Fruit fly (Drosophila melanogaster) whole organism, embryonic: Measurements from ENCODE around the gene Cyt-c-d.

Experiments used
- B-H1 ChIP-seq: fragments of 200-800 bp; sonication (Bioruptor generic); IDR thresholded peaks from 3 replicates; pipeline ENCODE4 v1.3.6; 2022; ENCODE audit warnings: missing biosample characterization, missing genetic modification characterization
- Bdp1 ChIP-seq: fragments of 200-800 bp; sonication (Bioruptor generic); optimal IDR thresholded peaks from 3 replicates; lab custom pipeline; 2016; ENCODE audit warnings: missing biosample characterization, missing genetic modification characterization
- Bteb2 ChIP-seq: fragments of 200-800 bp; sonication (Bioruptor generic); optimal IDR thresholded peaks from 2 replicates; lab custom pipeline; 2016; ENCODE audit warnings: missing biosample characterization, missing genetic modification characterization
- CG11695 ChIP-seq: fragments of 200-800 bp; sonication (Bioruptor generic); IDR thresholded peaks from 3 replicates; pipeline ENCODE4 v1.3.6; 2022; ENCODE audit warnings: missing biosample characterization, missing genetic modification characterization
- CG12104 ChIP-seq: fragments of 200-800 bp; sonication (Bioruptor generic); optimal IDR thresholded peaks from 3 replicates; lab custom pipeline; 2016; ENCODE audit warnings: missing biosample characterization, missing genetic modification characterization
- CG1233 ChIP-seq: fragments of 200-800 bp; sonication (Bioruptor generic); optimal IDR thresholded peaks from 4 replicates; lab custom pipeline; 2018; ENCODE audit warnings: missing biosample characterization, mild to moderate bottlenecking, missing genetic modification characterization
- CG13424 ChIP-seq: fragments of 200-800 bp; sonication (Bioruptor generic); optimal IDR thresholded peaks from 2 replicates; lab custom pipeline; 2019; ENCODE audit warnings: missing biosample characterization, mild to moderate bottlenecking, missing genetic modification characterization, moderate library complexity
- CG13624 ChIP-seq: fragments of 200-800 bp; sonication (Bioruptor generic); optimal IDR thresholded peaks from 2 replicates; lab custom pipeline; 2016; ENCODE audit warnings: missing biosample characterization, missing genetic modification characterization
- CG17385 ChIP-seq: fragments of 200-800 bp; sonication (Bioruptor generic); optimal IDR thresholded peaks from 3 replicates; lab custom pipeline; 2018; ENCODE audit warnings: missing biosample characterization, mild to moderate bottlenecking, missing genetic modification characterization
- CG17568 ChIP-seq: fragments of 200-800 bp; sonication (Bioruptor generic); optimal IDR thresholded peaks from 2 replicates; lab custom pipeline; 2018; ENCODE audit warnings: missing biosample characterization, mild to moderate bottlenecking, missing genetic modification characterization, moderate library complexity
- CG18011 ChIP-seq: fragments of 200-800 bp; sonication (Bioruptor generic); optimal IDR thresholded peaks from 2 replicates; lab custom pipeline; 2017; ENCODE audit warnings: missing biosample characterization, missing genetic modification characterization, mild to moderate bottlenecking, moderate library complexity, missing genotype
- CG1832 ChIP-seq: fragments of 200-800 bp; sonication (Bioruptor generic); optimal IDR thresholded peaks from 2 replicates; lab custom pipeline; 2017; ENCODE audit warnings: missing biosample characterization, mild to moderate bottlenecking, missing genetic modification characterization, inconsistent platforms
- CG18764 ChIP-seq: fragments of 200-800 bp; sonication (Bioruptor generic); optimal IDR thresholded peaks from 3 replicates; lab custom pipeline; 2016; ENCODE audit warnings: missing biosample characterization, missing genetic modification characterization
- CG30403 ChIP-seq: fragments of 200-800 bp; sonication (Bioruptor generic); optimal IDR thresholded peaks from 3 replicates; lab custom pipeline; 2016; ENCODE audit warnings: missing biosample characterization, missing genetic modification characterization
- CG30431 ChIP-seq: fragments of 200-800 bp; sonication (Bioruptor generic); optimal IDR thresholded peaks from 2 replicates; lab custom pipeline; 2017; ENCODE audit warnings: missing biosample characterization, missing genetic modification characterization
- CG4617 ChIP-seq: fragments of 200-800 bp; sonication (Bioruptor generic); optimal IDR thresholded peaks from 3 replicates; lab custom pipeline; 2016; ENCODE audit warnings: missing biosample characterization, missing genetic modification characterization, borderline replicate concordance
- CG6272 ChIP-seq: fragments of 200-800 bp; sonication (Bioruptor generic); IDR thresholded peaks from 2 replicates; pipeline ENCODE4 v1.3.6; 2022; ENCODE audit warnings: missing biosample characterization, missing genetic modification characterization
- CG7786 ChIP-seq: fragments of 200-800 bp; sonication (Bioruptor generic); optimal IDR thresholded peaks from 2 replicates; lab custom pipeline; 2016; ENCODE audit warnings: missing biosample characterization, missing genetic modification characterization
- CG8924 ChIP-seq: fragments of 200-800 bp; optimal IDR thresholded peaks from 3 replicates; lab custom pipeline; 2019; ENCODE audit warnings: missing biosample characterization, mild to moderate bottlenecking, missing genetic modification characterization, moderate library complexity
- CG8944 ChIP-seq: fragments of 200-800 bp; sonication (Bioruptor generic); optimal IDR thresholded peaks from 3 replicates; lab custom pipeline; 2016; ENCODE audit warnings: missing biosample characterization, missing genetic modification characterization
- CG9437 ChIP-seq: fragments of 200-800 bp; sonication (Bioruptor generic); optimal IDR thresholded peaks from 2 replicates; lab custom pipeline; 2018; ENCODE audit warnings: missing biosample characterization, mild to moderate bottlenecking, missing genetic modification characterization
- CG9727 ChIP-seq: fragments of 200-800 bp; sonication (Bioruptor generic); optimal IDR thresholded peaks from 3 replicates; lab custom pipeline; 2017; ENCODE audit warnings: missing biosample characterization, mild to moderate bottlenecking, missing genetic modification characterization
- CHES-1-like ChIP-seq: fragments of 200-800 bp; sonication (Bioruptor generic); optimal IDR thresholded peaks from 2 replicates; lab custom pipeline; 2016; ENCODE audit warnings: missing biosample characterization, missing genetic modification characterization
- Dad ChIP-seq: fragments of 200-800 bp; sonication (Bioruptor generic); optimal IDR thresholded peaks from 3 replicates; lab custom pipeline; 2016; ENCODE audit warnings: missing biosample characterization, missing genetic modification characterization
- Dbx ChIP-seq: fragments of 200-800 bp; sonication (Bioruptor generic); IDR thresholded peaks from 3 replicates; pipeline ENCODE4 v1.3.6; 2022; ENCODE audit warnings: missing biosample characterization, missing genetic modification characterization
- Dek ChIP-seq: fragments of 200-800 bp; sonication (Bioruptor generic); optimal IDR thresholded peaks from 3 replicates; lab custom pipeline; 2019; ENCODE audit warnings: missing biosample characterization, mild to moderate bottlenecking, missing genetic modification characterization, moderate library complexity
- E2f2 ChIP-seq: fragments of 200-800 bp; sonication (Bioruptor generic); IDR thresholded peaks from 2 replicates; pipeline ENCODE4 v1.3.6; 2022; ENCODE audit warnings: missing biosample characterization, missing genetic modification characterization
- Hsf ChIP-seq: fragments of 200-800 bp; sonication (Bioruptor generic); optimal IDR thresholded peaks from 3 replicates; lab custom pipeline; 2016; ENCODE audit warnings: missing biosample characterization, missing genetic modification characterization
- Nf-YB ChIP-seq: fragments of 200-800 bp; sonication (Bioruptor generic); optimal IDR thresholded peaks from 3 replicates; lab custom pipeline; 2019; ENCODE audit warnings: missing biosample characterization, mild to moderate bottlenecking, missing genetic modification characterization, moderate library complexity
- Ptx1 ChIP-seq: fragments of 200-800 bp; sonication (Bioruptor generic); IDR thresholded peaks from 2 replicates; pipeline ENCODE4 v1.3.6; 2022; ENCODE audit warnings: missing biosample characterization, missing genetic modification characterization
- Sox102F ChIP-seq: fragments of 200-800 bp; sonication (Bioruptor generic); optimal IDR thresholded peaks from 2 replicates; lab custom pipeline; 2018; ENCODE audit warnings: missing biosample characterization, mild to moderate bottlenecking, missing genetic modification characterization, moderate library complexity
- Ssrp ChIP-seq: fragments of 200-800 bp; sonication (Bioruptor generic); optimal IDR thresholded peaks from 2 replicates; lab custom pipeline; 2018; ENCODE audit warnings: missing biosample characterization, mild to moderate bottlenecking, missing genetic modification characterization, moderate library complexity
- Stat92E ChIP-seq, 3 experiments: fragments of >200 bp in 2 of 3; fragments of 200-800 bp in 1 of 3; sonication (Bioruptor generic) in 1 of 3; optimal IDR thresholded peaks; 2 replicates each; lab custom pipeline; 2017 to 2019; ENCODE audit warnings: missing biosample characterization in 3 of 3, missing genetic modification characterization in 3 of 3, mild to moderate bottlenecking in 1 of 3, moderate library complexity in 1 of 3
- Trl ChIP-seq, 3 experiments: fragments of >200 bp in 2 of 3; fragments of 200-800 bp in 1 of 3; sonication (Bioruptor generic) in 1 of 3; optimal IDR thresholded peaks; 2 replicates in 1 of 3; 3 replicates in 2 of 3; lab custom pipeline; 2016 to 2017; ENCODE audit warnings: missing biosample characterization in 1 of 3, missing genetic modification characterization in 1 of 3
- ato ChIP-seq: fragments of 200-800 bp; sonication (Bioruptor generic); IDR thresholded peaks from 2 replicates; pipeline ENCODE4 v1.3.6; 2022; ENCODE audit warnings: missing biosample characterization, missing genetic modification characterization; ENCODE audit not compliant: partially characterized antibody
- az2 ChIP-seq: fragments of 200-800 bp; sonication (Bioruptor generic); optimal IDR thresholded peaks from 3 replicates; lab custom pipeline; 2016; ENCODE audit warnings: missing biosample characterization, missing genetic modification characterization
- dmrt11E ChIP-seq: fragments of 200-800 bp; sonication (Bioruptor generic); optimal IDR thresholded peaks from 3 replicates; lab custom pipeline; 2018; ENCODE audit warnings: missing biosample characterization, mild to moderate bottlenecking, missing genetic modification characterization, moderate library complexity
- dpn ChIP-seq, 2 experiments: fragments of 200-800 bp; sonication (Bioruptor generic); optimal IDR thresholded peaks; 3 replicates each; lab custom pipeline; 2016; ENCODE audit warnings: missing biosample characterization in 2 of 2, missing genetic modification characterization in 2 of 2
- grau ChIP-seq: fragments of 200-800 bp; optimal IDR thresholded peaks from 3 replicates; lab custom pipeline; 2019; ENCODE audit warnings: missing biosample characterization, mild to moderate bottlenecking, missing genetic modification characterization, moderate library complexity
- hb ChIP-seq: fragments of 200-800 bp; sonication (Bioruptor generic); IDR thresholded peaks from 3 replicates; pipeline ENCODE4 v1.3.6; 2022; ENCODE audit warnings: missing biosample characterization, missing genetic modification characterization; ENCODE audit not compliant: partially characterized antibody
- ken ChIP-seq: fragments of 200-800 bp; sonication (Bioruptor generic); IDR thresholded peaks from 3 replicates; pipeline ENCODE4 v1.3.6; 2022; ENCODE audit warnings: missing biosample characterization, missing genetic modification characterization
- nerfin-1 ChIP-seq: fragments of 200-800 bp; sonication (Bioruptor generic); optimal IDR thresholded peaks from 3 replicates; lab custom pipeline; 2019; ENCODE audit warnings: missing biosample characterization, mild to moderate bottlenecking, missing genetic modification characterization, moderate library complexity
- psq ChIP-seq: fragments of 200-800 bp; sonication (Bioruptor generic); optimal IDR thresholded peaks from 2 replicates; lab custom pipeline; 2017; ENCODE audit warnings: missing biosample characterization, missing genetic modification characterization
- scrt ChIP-seq: fragments of 200-800 bp; sonication (Bioruptor generic); optimal IDR thresholded peaks from 2 replicates; lab custom pipeline; 2018; ENCODE audit warnings: missing biosample characterization, mild to moderate bottlenecking, missing genetic modification characterization, moderate library complexity
- sqz ChIP-seq: fragments of 200-800 bp; sonication (Bioruptor generic); optimal IDR thresholded peaks from 3 replicates; lab custom pipeline; 2018; ENCODE audit warnings: missing biosample characterization, mild to moderate bottlenecking, missing genetic modification characterization
- tio ChIP-seq: fragments of 200-800 bp; sonication (Bioruptor generic); optimal IDR thresholded peaks from 2 replicates; lab custom pipeline; 2017; ENCODE audit warnings: missing biosample characterization, missing genetic modification characterization, inconsistent platforms
- tx ChIP-seq: fragments of 200-800 bp; sonication (Bioruptor generic); optimal IDR thresholded peaks from 2 replicates; lab custom pipeline; 2016; ENCODE audit warnings: missing biosample characterization, missing genetic modification characterization
- yki ChIP-seq: fragments of >200 bp; optimal IDR thresholded peaks from 3 replicates; lab custom pipeline; 2018

Gene Cyt-c-d

DNA sequence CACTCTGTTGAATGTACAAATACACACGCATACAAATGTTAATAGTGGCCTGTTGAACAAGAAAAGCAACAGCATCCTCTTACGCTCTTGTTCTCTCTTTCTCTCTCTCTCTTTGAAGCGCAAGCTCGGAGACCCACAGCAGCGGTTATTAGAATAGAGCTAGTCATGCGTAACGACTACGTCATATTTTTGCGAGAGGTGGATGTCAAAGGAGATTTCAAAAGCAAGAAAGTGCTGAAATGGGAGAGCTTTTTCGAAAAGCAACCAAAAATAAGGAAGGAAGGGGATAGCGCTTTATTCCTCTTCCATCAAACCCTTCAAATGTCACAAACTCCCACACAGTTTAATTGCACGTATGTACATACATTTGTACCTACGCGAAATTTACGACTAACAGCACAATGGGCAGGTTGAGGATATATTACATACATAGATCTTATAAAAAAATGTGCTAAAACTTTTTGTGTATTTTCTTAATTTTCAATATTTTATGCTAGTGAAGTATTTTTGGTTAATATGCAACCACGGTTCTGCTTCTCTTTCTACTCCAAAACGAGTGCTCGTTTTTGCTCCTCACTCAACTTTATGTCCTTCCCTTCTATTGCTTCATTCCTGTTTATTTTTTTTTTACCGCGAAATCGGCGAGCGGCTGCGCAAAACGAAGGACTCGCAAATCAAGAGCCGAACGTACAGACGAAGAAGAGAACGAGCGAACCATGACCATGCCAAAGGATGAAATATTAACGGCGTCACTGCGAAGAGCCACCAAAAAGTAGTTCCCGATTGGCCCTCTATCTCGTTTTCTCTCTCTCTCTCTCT is 25.7 kb upstream of the Cyt-c-d start (continued):
- TF ChIP-seq Stat92E (GFP tag; optimal IDR thresholded peaks at IDR 0.05; lab: Kevin White, UChicago) (no peak), CG9437 (GFP tag; lab: Kevin White, UChicago) (peak; percentile 56), CG30431 (GFP tag; lab: Kevin White, UChicago) (peak; percentile 4), CHES-1-like (GFP tag; lab: Kevin White, UChicago) (peak; percentile 39), CG8924 (tag; lab: Kevin White, UChicago) (peak; percentile 13), Dbx (0 out of 3 replicates have a peak, but pooled peaks have one; percentile 15), CG9727 (GFP tag; lab: Kevin White, UChicago) (peak; percentile 49), CG18011 (peak; percentile 3), CG30403 (peak; percentile 51), CG1233 (no peak), grau (tag; lab: Kevin White, UChicago) (peak; percentile 41), CG17568 (GFP tag; lab: Kevin White, UChicago) (peak; percentile 13), CG13624 (GFP tag; lab: Kevin White, UChicago) (peak; percentile 52), ato (GFP tag; lab: Robert Waterston, UW) (no peak), scrt (GFP tag; lab: Kevin White, UChicago) (peak; percentile 99), Sox102F (GFP tag; lab: Kevin White, UChicago) (peak; percentile 30), dpn (GFP tag; optimal IDR thresholded peaks at IDR 0.05; lab: Kevin White, UChicago) (peak in 1 of 2 experiments; percentile 27), CG18764 (GFP tag; lab: Kevin White, UChicago) (no peak), CG11695 (GFP tag; lab: Robert Waterston, UW) (0 out of 3 replicates have a peak, but pooled peaks have one; percentile 12), Nf-YB (GFP tag; lab: Kevin White, UChicago) (peak; percentile 39), Bteb2 (GFP tag; lab: Kevin White, UChicago) (no peak), sqz (GFP tag; lab: Kevin White, UChicago) (peak; percentile 10), Bdp1 (no peak), tio (GFP tag; lab: Kevin White, UChicago) (peak; percentile 16), CG7786 (peak; percentile 19), psq (GFP tag; lab: Kevin White, UChicago) (peak; percentile 86), E2f2 (GFP tag; lab: Robert Waterston, UW) (0 out of 2 replicates have a peak, but pooled peaks have one; percentile 22), CG1832 (GFP tag; lab: Kevin White, UChicago) (peak; percentile 19), yki (lab: Kevin White, UChicago) (no peak), Hsf (GFP tag; lab: Kevin White, UChicago) (peak; percentile 28), nerfin-1 (tag; lab: Kevin White, UChicago) (peak; percentile 38), CG13424 (tag; lab: Kevin White, UChicago) (peak; percentile 30), CG6272 (GFP tag; lab: Robert Waterston, UW) (no peak), CG4617 (GFP tag; lab: Kevin White, UChicago) (no peak), Dek (tag; lab: Kevin White, UChicago) (no peak), CG8944 (GFP tag; lab: Kevin White, UChicago) (peak; percentile 17), Dad (GFP tag; lab: Kevin White, UChicago) (no peak), az2 (GFP tag; lab: Kevin White, UChicago) (peak; percentile 30), ken (GFP tag; lab: Robert Waterston, UW) (0 out of 3 replicates have a peak, but pooled peaks have one; percentile 25), dmrt11E (tag; lab: Kevin White, UChicago) (no peak), Trl (optimal IDR thresholded peaks at IDR 0.05; lab: Kevin White, UChicago) (peak; percentile 59 to 65), Trl (GFP tag; optimal IDR thresholded peaks at IDR 0.05; lab: Kevin White, UChicago) (peak; percentile 12), B-H1 (GFP tag; lab: Robert Waterston, UW) (no peak), hb (GFP tag; lab: Robert Waterston, UW) (no peak), CG17385 (GFP tag; lab: Kevin White, UChicago) (peak; percentile 34), CG12104 (GFP tag; lab: Kevin White, UChicago) (no peak), Ptx1 (peak; percentile 44; the same call in 1 of the 2 replicates), Ssrp (tag; lab: Kevin White, UChicago) (peak; percentile 27), tx (GFP tag; lab: Kevin White, UChicago) (peak; percentile 25)
